Worm (Caenorhabditis elegans) whole organism, L3 larva: Measurements from ENCODE around the gene dpy-10.

Experiments used
- R02D3.7 ChIP-seq: fragments of 150-350 bp; optimal IDR thresholded peaks from 2 replicates; lab custom pipeline; 2014; ENCODE audit warnings: missing biosample characterization, missing genetic modification characterization
- aly-2 ChIP-seq: fragments of 150-350 bp; optimal IDR thresholded peaks from 2 replicates; lab custom pipeline; 2014; ENCODE audit warnings: missing biosample characterization, missing genetic modification characterization
- ama-1 ChIP-seq: fragments of 150-350 bp; optimal IDR thresholded peaks from 2 replicates; lab custom pipeline; 2018
- ceh-16 ChIP-seq: sonication (generic microtip); optimal IDR thresholded peaks from 2 replicates; lab custom pipeline; 2017; ENCODE audit warnings: missing biosample characterization, missing genetic modification characterization
- ceh-28 ChIP-seq: fragments of 150-350 bp; optimal IDR thresholded peaks from 2 replicates; lab custom pipeline; 2014; ENCODE audit warnings: missing biosample characterization, missing genetic modification reagents, missing genetic modification characterization
- daf-12 ChIP-seq: fragments of 150-350 bp; optimal IDR thresholded peaks from 2 replicates; lab custom pipeline; 2014; ENCODE audit warnings: missing biosample characterization, missing genetic modification reagents, missing genetic modification characterization
- egl-27 ChIP-seq: sonication (generic microtip); optimal IDR thresholded peaks from 4 replicates; lab custom pipeline; 2017; ENCODE audit warnings: missing biosample characterization, missing genetic modification reagents, missing genetic modification characterization
- egl-5 ChIP-seq: fragments of 150-350 bp; optimal IDR thresholded peaks from 2 replicates; lab custom pipeline; 2017; ENCODE audit warnings: missing biosample characterization, missing genetic modification reagents, missing genetic modification characterization, inconsistent platforms
- elt-1 ChIP-seq: fragments of 150-350 bp; optimal IDR thresholded peaks from 2 replicates; lab custom pipeline; 2014; ENCODE audit warnings: missing biosample characterization, missing genetic modification characterization
- elt-2 ChIP-seq: sonication (generic microtip); optimal IDR thresholded peaks from 2 replicates; lab custom pipeline; 2016; ENCODE audit warnings: missing genetic modification reagents, mild to moderate bottlenecking, missing genetic modification characterization, missing compliant biosample characterization
- hmg-11 ChIP-seq: sonication (generic microtip); optimal IDR thresholded peaks from 2 replicates; lab custom pipeline; 2016; ENCODE audit warnings: missing genetic modification characterization, missing compliant biosample characterization
- lin-15B ChIP-seq: fragments of 150-350 bp; optimal IDR thresholded peaks from 2 replicates; lab custom pipeline; 2014; ENCODE audit warnings: missing biosample characterization, missing genetic modification characterization
- lin-39 ChIP-seq: fragments of 150-350 bp; optimal IDR thresholded peaks from 2 replicates; lab custom pipeline; 2018; ENCODE audit warnings: missing biosample characterization, missing genetic modification reagents, missing genetic modification characterization
- lsy-12 ChIP-seq: sonication (generic microtip); optimal IDR thresholded peaks from 2 replicates; lab custom pipeline; 2016; ENCODE audit warnings: mild to moderate bottlenecking, missing genetic modification characterization, missing compliant biosample characterization
- mdl-1 ChIP-seq: fragments of 150-350 bp; optimal IDR thresholded peaks from 2 replicates; lab custom pipeline; 2014; ENCODE audit warnings: missing biosample characterization, missing genetic modification characterization
- mml-1 ChIP-seq: fragments of 150-350 bp; sonication (generic microtip); optimal IDR thresholded peaks from 3 replicates; lab custom pipeline; 2014; ENCODE audit warnings: missing biosample characterization, missing genetic modification characterization
- nfya-1 ChIP-seq: sonication (generic microtip); optimal IDR thresholded peaks from 2 replicates; lab custom pipeline; 2017; ENCODE audit warnings: missing genetic modification characterization, mild to moderate bottlenecking, missing compliant biosample characterization, antibody characterized with exemption, moderate library complexity; ENCODE audit not compliant: insufficient read depth
- nhr-11 ChIP-seq: fragments of 150-350 bp; optimal IDR thresholded peaks from 2 replicates; lab custom pipeline; 2014; ENCODE audit warnings: missing biosample characterization, missing genetic modification characterization
- nhr-23 ChIP-seq: fragments of 150-350 bp; optimal IDR thresholded peaks from 2 replicates; lab custom pipeline; 2014; ENCODE audit warnings: missing biosample characterization, missing genetic modification reagents, missing genetic modification characterization
- nhr-237 ChIP-seq: fragments of 150-350 bp; optimal IDR thresholded peaks from 2 replicates; lab custom pipeline; 2014; ENCODE audit warnings: missing biosample characterization, missing genetic modification characterization
- nhr-25 ChIP-seq: sonication (generic microtip); optimal IDR thresholded peaks from 2 replicates; lab custom pipeline; 2017; ENCODE audit warnings: missing biosample characterization, missing genetic modification characterization
- nhr-28 ChIP-seq: fragments of 150-350 bp; optimal IDR thresholded peaks from 2 replicates; lab custom pipeline; 2014; ENCODE audit warnings: missing biosample characterization, missing genetic modification characterization
- nhr-43 ChIP-seq: sonication (generic microtip); optimal IDR thresholded peaks from 2 replicates; lab custom pipeline; 2016; ENCODE audit warnings: mild to moderate bottlenecking, missing genetic modification characterization, missing compliant biosample characterization; ENCODE audit not compliant: poor library complexity, severe bottlenecking
- nhr-67 ChIP-seq: fragments of 150-350 bp; optimal IDR thresholded peaks from 2 replicates; lab custom pipeline; 2014; ENCODE audit warnings: missing biosample characterization, missing genetic modification characterization
- pha-4 ChIP-seq: fragments of 150-350 bp; optimal IDR thresholded peaks from 2 replicates; lab custom pipeline; 2014; ENCODE audit warnings: missing biosample characterization, missing genetic modification reagents, missing genetic modification characterization
- pqm-1 ChIP-seq: fragments of 150-350 bp; optimal IDR thresholded peaks from 2 replicates; lab custom pipeline; 2017; ENCODE audit warnings: missing biosample characterization, missing genetic modification characterization, inconsistent platforms
- sea-2 ChIP-seq: fragments of 150-350 bp; sonication (generic microtip); optimal IDR thresholded peaks from 4 replicates; lab custom pipeline; 2014; ENCODE audit warnings: missing biosample characterization, missing genetic modification reagents, missing genetic modification characterization
- skn-1 ChIP-seq: fragments of 150-350 bp; optimal IDR thresholded peaks from 2 replicates; lab custom pipeline; 2014; ENCODE audit warnings: missing biosample characterization, missing genetic modification characterization
- snpc-4 ChIP-seq: fragments of 150-350 bp; optimal IDR thresholded peaks from 2 replicates; lab custom pipeline; 2014; ENCODE audit warnings: missing biosample characterization, missing genetic modification characterization
- tbx-2 ChIP-seq: sonication (generic microtip); optimal IDR thresholded peaks from 2 replicates; lab custom pipeline; 2016; ENCODE audit warnings: mild to moderate bottlenecking, missing genetic modification characterization, missing compliant biosample characterization
- unc-39 ChIP-seq: sonication (generic microtip); optimal IDR thresholded peaks from 4 replicates; lab custom pipeline; 2017; ENCODE audit warnings: missing biosample characterization, missing genetic modification characterization
- ztf-4 ChIP-seq: fragments of 150-350 bp; optimal IDR thresholded peaks from 2 replicates; lab custom pipeline; 2014; ENCODE audit warnings: missing biosample characterization, missing genetic modification characterization

dpy-10 gene

ce11 chrII:6736604-6737003, 24.6 kb upstream of the dpy-10 start, which contains the start of gene T14B4.1:
Gene T14B4.1 (plus strand): TSS chrII:6736904.
- TF ChIP-seq mml-1 (tag; lab: Kevin White, UChicago) (no peak), nhr-67 (no peak), egl-27 (tag; lab: Kevin White, UChicago) (no peak), lin-15B (no peak), daf-12 (tag; lab: Kevin White, UChicago) (no peak), mdl-1 (tag; lab: Kevin White, UChicago) (no peak), tbx-2 (tag; lab: Kevin White, UChicago) (no peak), ztf-4 (no peak), nhr-237 (no peak), nhr-43 (tag; lab: Kevin White, UChicago) (no peak), skn-1 (tag; lab: Kevin White, UChicago) (no peak), elt-1 (no peak), pqm-1 (no peak), nhr-11 (tag; lab: Kevin White, UChicago) (no peak)
- TF ChIP-seq, all 47 proteins: peak for 0

DNA sequence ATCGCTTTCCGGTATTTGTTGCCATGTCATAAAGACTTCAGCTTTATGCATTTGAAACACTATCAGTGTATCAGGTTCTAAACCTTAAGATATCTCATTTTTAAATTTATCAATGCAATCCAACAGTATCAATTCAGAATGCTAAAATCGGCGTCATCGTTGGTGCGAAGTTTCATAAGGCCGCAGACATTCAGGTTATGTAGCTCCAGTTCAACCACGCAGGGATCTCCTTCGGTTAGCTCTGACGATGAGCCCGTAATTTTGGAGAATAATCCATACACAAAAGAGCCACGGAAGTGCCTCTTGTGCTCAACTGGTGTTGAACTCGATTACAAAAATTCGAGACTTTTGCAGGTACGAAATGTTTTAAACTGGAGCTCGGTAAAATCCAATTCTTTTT, 24.0 kb upstream of the dpy-10 start, which contains the start of gene mrps-18.C:
mrps-18.C (plus strand) TSS at position 138 of the 400 bp plus-strand sequence.
- no peak for TF ChIP-seq ceh-16 (tag; lab: Kevin White, UChicago)
- TF ChIP-seq nhr-237 = no peak
- no peak for TF ChIP-seq daf-12 (tag; lab: Kevin White, UChicago)
- TF ChIP-seq nhr-11 (tag; lab: Kevin White, UChicago) = no peak
- no peak for TF ChIP-seq lsy-12 (tag; lab: Kevin White, UChicago)
- no peak for TF ChIP-seq pqm-1
- TF ChIP-seq snpc-4 (tag; lab: Kevin White, UChicago) = no peak
- TF ChIP-seq, all 47 proteins: peak for 0

DNA sequence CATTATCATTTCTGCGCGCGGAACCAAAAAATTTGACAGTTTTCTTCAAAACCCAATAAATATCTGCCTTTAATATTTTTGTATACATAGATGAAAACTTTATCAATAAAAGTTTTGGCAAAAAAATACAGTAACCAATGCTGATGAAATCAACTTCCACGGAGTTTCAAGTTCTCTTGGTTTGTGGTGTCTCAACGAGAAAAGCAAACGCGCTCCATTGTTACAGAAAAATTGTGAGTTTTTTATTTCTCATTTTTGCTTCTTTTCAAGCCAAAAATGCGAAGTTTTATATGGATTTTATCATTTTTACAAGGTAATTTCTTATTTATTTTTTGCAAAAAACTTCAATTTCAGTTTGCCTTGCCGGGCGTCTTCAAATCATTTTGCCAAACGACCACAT, 22.6 kb upstream of the dpy-10 start, which contains the start of gene T14B4.3:
T14B4.3 (plus strand) TSS at position 264 of the 400 bp plus-strand sequence.
- TF ChIP-seq nhr-25 = peak; percentile 54
- peak; percentile 93 for TF ChIP-seq pha-4
- TF ChIP-seq egl-5 = peak; percentile 21
- no peak for TF ChIP-seq aly-2 (tag; lab: Kevin White, UChicago)
- TF ChIP-seq lin-39 (tag; lab: Kevin White, UChicago) = peak; percentile 17
- TF ChIP-seq nhr-23 (tag; lab: Kevin White, UChicago) = peak; percentile 44
- no peak for TF ChIP-seq tbx-2 (tag; lab: Kevin White, UChicago)
- TF ChIP-seq snpc-4 (tag; lab: Kevin White, UChicago) = peak; percentile 25
- no peak for TF ChIP-seq R02D3.7 (tag; lab: Kevin White, UChicago)
- TF ChIP-seq unc-39 (tag; lab: Kevin White, UChicago) = no peak
- TF ChIP-seq lsy-12 (tag; lab: Kevin White, UChicago) = peak; percentile 15
- peak; percentile 27 for TF ChIP-seq elt-2 (tag; lab: Kevin White, UChicago)
- no peak for TF ChIP-seq mml-1 (tag; lab: Kevin White, UChicago)
- peak; percentile 87 for TF ChIP-seq lin-15B
- TF ChIP-seq pqm-1 = peak; percentile 54
- peak; percentile 69 for TF ChIP-seq nhr-43 (tag; lab: Kevin White, UChicago)
- TF ChIP-seq nfya-1 (tag; lab: Kevin White, UChicago) = peak; percentile 69

ce11 chrII:6733718-6734117, 21.7 kb upstream of the dpy-10 start, which contains the start of gene T14B4.9:
Gene T14B4.9 (minus strand): TSS chrII:6733818.
- TF ChIP-seq nhr-28 = no peak
- TF ChIP-seq ceh-28 (tag; lab: Kevin White, UChicago) = no peak
- TF ChIP-seq pha-4 = no peak
- TF ChIP-seq daf-12 (tag; lab: Kevin White, UChicago) = no peak

ce11 chrII:6729331-6729730, 17.3 kb upstream of the dpy-10 start, which contains the start of gene T14B4.8:
Gene T14B4.8 (minus strand): TSS chrII:6729390.
- TF ChIP-seq hmg-11 (peak; percentile 21), pqm-1 (no peak), nfya-1 (tag; lab: Kevin White, UChicago) (peak; percentile 46)

DNA sequence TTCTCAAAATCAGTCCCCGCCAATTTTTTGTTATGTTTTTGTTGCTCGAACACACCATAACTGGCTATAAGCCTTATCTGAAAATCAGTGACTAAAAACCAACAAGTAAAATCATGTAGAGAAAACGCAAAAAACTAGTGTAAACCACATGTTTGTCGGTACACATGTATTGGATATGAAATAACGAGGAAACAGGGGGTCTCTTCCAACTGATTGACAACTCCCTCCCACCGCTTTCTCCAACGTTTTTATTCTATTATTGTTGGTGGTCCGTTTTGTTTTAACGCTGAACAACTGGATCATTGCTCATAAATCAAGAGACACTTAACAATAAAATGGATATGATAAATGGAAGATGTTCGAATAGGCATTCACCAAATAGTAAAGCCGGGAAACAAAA, 14.8 kb upstream of the dpy-10 start:
- TF ChIP-seq sea-2 (no peak), egl-5 (peak; percentile 40), egl-27 (tag; lab: Kevin White, UChicago) (no peak), ama-1 (lab: Kevin White, UChicago) (no peak)
